Fruit fly (Drosophila melanogaster) whole organism, embryonic: ENCODE measurements around the gene sbr.

Source experiments
- CG32772 ChIP-seq: fragments of 200-800 bp; sonication (Bioruptor generic); IDR thresholded peaks from 2 replicates; pipeline ENCODE4 v1.3.6; 2022; ENCODE audit warnings: missing biosample characterization, missing genetic modification characterization
- CG34376 ChIP-seq: fragments of 200-800 bp; sonication (Bioruptor generic); optimal IDR thresholded peaks from 2 replicates; lab custom pipeline; 2018; ENCODE audit warnings: missing biosample characterization, mild to moderate bottlenecking, missing genetic modification characterization
- Drgx ChIP-seq: fragments of 200-800 bp; sonication (Bioruptor generic); IDR thresholded peaks from 2 replicates; pipeline ENCODE4 v1.3.6; 2022; ENCODE audit warnings: missing biosample characterization, missing genetic modification characterization
- Eip74EF ChIP-seq, 2 experiments: fragments of 200-800 bp in 1 of 2; fragments of >200 bp in 1 of 2; sonication (Bioruptor generic) in 1 of 2; optimal IDR thresholded peaks; 2 replicates each; lab custom pipeline; 2017 to 2019; ENCODE audit warnings: missing biosample characterization in 2 of 2, missing genetic modification characterization in 2 of 2, mild to moderate bottlenecking in 1 of 2, moderate library complexity in 1 of 2
- caup ChIP-seq: fragments of 200-800 bp; sonication (Bioruptor generic); optimal IDR thresholded peaks from 3 replicates; lab custom pipeline; 2017; ENCODE audit warnings: missing biosample characterization, mild to moderate bottlenecking, missing genetic modification characterization, moderate library complexity; ENCODE audit not compliant: severe bottlenecking
- insv ChIP-seq, 2 experiments: fragments of 200-800 bp; sonication (Bioruptor generic); optimal IDR thresholded peaks; 3 replicates each; lab custom pipeline; 2016 to 2018; ENCODE audit warnings: missing biosample characterization in 2 of 2, missing genetic modification characterization in 2 of 2
- jumu ChIP-seq: fragments of 200-800 bp; sonication (Bioruptor generic); optimal IDR thresholded peaks from 3 replicates; lab custom pipeline; 2016; ENCODE audit warnings: missing biosample characterization, missing genetic modification characterization
- onecut ChIP-seq: fragments of 200-800 bp; sonication (Bioruptor generic); IDR thresholded peaks from 2 replicates; pipeline ENCODE4 v1.3.6; 2022; ENCODE audit warnings: missing biosample characterization, missing genetic modification characterization
- phol ChIP-seq: fragments of 200-800 bp; sonication (Bioruptor generic); optimal IDR thresholded peaks from 3 replicates; lab custom pipeline; 2018; ENCODE audit warnings: missing biosample characterization, mild to moderate bottlenecking, missing genetic modification characterization, moderate library complexity
- psq ChIP-seq: fragments of 200-800 bp; sonication (Bioruptor generic); optimal IDR thresholded peaks from 2 replicates; lab custom pipeline; 2017; ENCODE audit warnings: missing biosample characterization, missing genetic modification characterization
- sens-2 ChIP-seq: fragments of 200-800 bp; sonication (Bioruptor generic); IDR thresholded peaks from 2 replicates; pipeline ENCODE4 v1.3.6; 2022; ENCODE audit warnings: missing biosample characterization, missing genetic modification characterization

dm6 chrX:10845256-10845655 is 1.6 kb downstream of the sbr start:
- TF ChIP-seq psq (no peak), CG32772 (no peak), onecut (GFP tag; lab: Robert Waterston, UW) (no peak), Eip74EF (GFP tag; optimal IDR thresholded peaks at IDR 0.05; lab: Kevin White, UChicago) (no peak), CG34376 (GFP tag; lab: Kevin White, UChicago) (no peak), Drgx (no peak), caup (GFP tag; lab: Kevin White, UChicago) (no peak), jumu (GFP tag; lab: Kevin White, UChicago) (no peak), insv (GFP tag; optimal IDR thresholded peaks at IDR 0.05; lab: Kevin White, UChicago) (no peak), phol (tag; lab: Kevin White, UChicago) (no peak), sens-2 (no peak)
